Fruit fly (Drosophila melanogaster) whole organism, embryonic: ENCODE data around the gene CG18473.
A peak's percentile ranks its signal among the peaks of the same experiment; 100 is the strongest.

ENCODE experiments used
- CG12391 ChIP-seq: fragments of 200-800 bp; sonication (Bioruptor generic); optimal IDR thresholded peaks from 3 replicates; lab custom pipeline; 2018; ENCODE audit warnings: missing biosample characterization, mild to moderate bottlenecking, missing genetic modification characterization, moderate library complexity
- CG13424 ChIP-seq: fragments of 200-800 bp; sonication (Bioruptor generic); optimal IDR thresholded peaks from 2 replicates; lab custom pipeline; 2019; ENCODE audit warnings: missing biosample characterization, mild to moderate bottlenecking, missing genetic modification characterization, moderate library complexity
- CG15514 ChIP-seq: fragments of 200-800 bp; sonication (Bioruptor generic); optimal IDR thresholded peaks from 3 replicates; lab custom pipeline; 2017; ENCODE audit warnings: missing biosample characterization, missing genetic modification characterization, mild to moderate bottlenecking, moderate library complexity, missing genetic modification reagents
- CG17612 ChIP-seq: fragments of 200-800 bp; sonication (Bioruptor generic); IDR thresholded peaks from 2 replicates; pipeline ENCODE4 v1.3.6; 2022; ENCODE audit warnings: missing biosample characterization, missing genetic modification characterization
- CG1792 ChIP-seq: fragments of 200-800 bp; sonication (Bioruptor generic); optimal IDR thresholded peaks from 2 replicates; lab custom pipeline; 2016; ENCODE audit warnings: missing biosample characterization, missing genetic modification characterization
- CG2199 ChIP-seq: fragments of 200-800 bp; sonication (Bioruptor generic); IDR thresholded peaks from 3 replicates; pipeline ENCODE4 v1.3.6; 2022; ENCODE audit warnings: missing biosample characterization, missing genetic modification characterization
- CG3065 ChIP-seq: fragments of 200-800 bp; sonication (Bioruptor generic); optimal IDR thresholded peaks from 2 replicates; lab custom pipeline; 2016; ENCODE audit warnings: missing biosample characterization, missing genetic modification characterization
- CG31388 ChIP-seq: fragments of 200-800 bp; sonication (Bioruptor generic); optimal IDR thresholded peaks from 2 replicates; lab custom pipeline; 2016; ENCODE audit warnings: missing biosample characterization, missing genetic modification characterization
- CG32532 ChIP-seq: fragments of 200-800 bp; sonication (Bioruptor generic); IDR thresholded peaks from 2 replicates; pipeline ENCODE4 v1.3.6; 2022; ENCODE audit warnings: missing biosample characterization, missing genetic modification characterization
- CG4617 ChIP-seq: fragments of 200-800 bp; sonication (Bioruptor generic); optimal IDR thresholded peaks from 3 replicates; lab custom pipeline; 2016; ENCODE audit warnings: missing biosample characterization, missing genetic modification characterization, borderline replicate concordance
- CG4820 ChIP-seq: fragments of 200-800 bp; sonication (Bioruptor generic); optimal IDR thresholded peaks from 3 replicates; lab custom pipeline; 2016; ENCODE audit warnings: missing biosample characterization, missing genetic modification characterization
- CG7372 ChIP-seq: fragments of 200-800 bp; sonication (Bioruptor generic); IDR thresholded peaks from 2 replicates; pipeline ENCODE4 v1.3.6; 2022; ENCODE audit warnings: missing biosample characterization, missing genetic modification characterization
- CG7928 ChIP-seq: fragments of 200-800 bp; sonication (Bioruptor generic); optimal IDR thresholded peaks from 2 replicates; lab custom pipeline; 2017; ENCODE audit warnings: missing biosample characterization, mild to moderate bottlenecking, missing genetic modification characterization
- CG8281 ChIP-seq: fragments of 200-800 bp; sonication (Bioruptor generic); optimal IDR thresholded peaks from 2 replicates; lab custom pipeline; 2018; ENCODE audit warnings: missing biosample characterization, mild to moderate bottlenecking, missing genetic modification characterization, moderate library complexity
- CG8944 ChIP-seq: fragments of 200-800 bp; sonication (Bioruptor generic); optimal IDR thresholded peaks from 3 replicates; lab custom pipeline; 2016; ENCODE audit warnings: missing biosample characterization, missing genetic modification characterization
- CG9609 ChIP-seq: fragments of 200-800 bp; sonication (Bioruptor generic); optimal IDR thresholded peaks from 3 replicates; lab custom pipeline; 2016; ENCODE audit warnings: missing biosample characterization, missing genetic modification characterization
- CG9817 ChIP-seq: fragments of 200-800 bp; sonication (Bioruptor generic); optimal IDR thresholded peaks from 2 replicates; lab custom pipeline; 2018; ENCODE audit warnings: missing biosample characterization, mild to moderate bottlenecking, missing genetic modification characterization, moderate library complexity
- CkIIα-i1 ChIP-seq: fragments of 200-800 bp; sonication (Bioruptor generic); IDR thresholded peaks from 2 replicates; pipeline ENCODE4 v1.3.6; 2022; ENCODE audit warnings: missing biosample characterization, missing genetic modification characterization
- Dbx ChIP-seq: fragments of 200-800 bp; sonication (Bioruptor generic); IDR thresholded peaks from 3 replicates; pipeline ENCODE4 v1.3.6; 2022; ENCODE audit warnings: missing biosample characterization, missing genetic modification characterization
- Dll ChIP-seq: fragments of 200-800 bp; sonication (Bioruptor generic); IDR thresholded peaks from 4 replicates; pipeline ENCODE4 v1.3.6; 2022; ENCODE audit warnings: missing biosample characterization, missing genetic modification characterization; ENCODE audit not compliant: partially characterized antibody
- Dref ChIP-seq: fragments of 200-800 bp; sonication (Bioruptor generic); IDR thresholded peaks from 2 replicates; pipeline ENCODE4 v1.3.6; 2022; ENCODE audit warnings: missing biosample characterization, missing genetic modification characterization
- Gug ChIP-seq: fragments of 200-800 bp; sonication (Bioruptor generic); IDR thresholded peaks from 4 replicates; pipeline ENCODE4 v1.3.6; 2022; ENCODE audit warnings: missing biosample characterization, missing genetic modification characterization
- Nf-YC ChIP-seq: fragments of 200-800 bp; optimal IDR thresholded peaks from 3 replicates; lab custom pipeline; 2019; ENCODE audit warnings: missing biosample characterization, mild to moderate bottlenecking, missing genetic modification characterization, moderate library complexity
- Opbp ChIP-seq: fragments of 200-800 bp; sonication (Bioruptor generic); IDR thresholded peaks from 3 replicates; pipeline ENCODE4 v1.3.6; 2022; ENCODE audit warnings: missing biosample characterization, missing genetic modification characterization; ENCODE audit not compliant: partially characterized antibody
- Rfx ChIP-seq: fragments of 200-800 bp; sonication (Bioruptor generic); IDR thresholded peaks from 2 replicates; pipeline ENCODE4 v1.3.6; 2022; ENCODE audit warnings: missing biosample characterization, missing genetic modification characterization
- Sox102F ChIP-seq: fragments of 200-800 bp; sonication (Bioruptor generic); optimal IDR thresholded peaks from 2 replicates; lab custom pipeline; 2018; ENCODE audit warnings: missing biosample characterization, mild to moderate bottlenecking, missing genetic modification characterization, moderate library complexity
- Sry-δ ChIP-seq: fragments of 200-800 bp; sonication (Bioruptor generic); optimal IDR thresholded peaks from 2 replicates; lab custom pipeline; 2016; ENCODE audit warnings: missing biosample characterization, missing genetic modification characterization
- Stat92E ChIP-seq, 3 experiments: fragments of >200 bp in 2 of 3; fragments of 200-800 bp in 1 of 3; sonication (Bioruptor generic) in 1 of 3; optimal IDR thresholded peaks; 2 replicates each; lab custom pipeline; 2017 to 2019; ENCODE audit warnings: missing biosample characterization in 3 of 3, missing genetic modification characterization in 3 of 3, mild to moderate bottlenecking in 1 of 3, moderate library complexity in 1 of 3
- Taf1 ChIP-seq: fragments of 200-800 bp; sonication (Bioruptor generic); IDR thresholded peaks from 2 replicates; pipeline ENCODE4 v1.3.6; 2022; ENCODE audit warnings: missing biosample characterization, missing genetic modification characterization
- Tbp ChIP-seq: fragments of >200 bp; optimal IDR thresholded peaks from 2 replicates; lab custom pipeline; 2018; ENCODE audit warnings: missing biosample characterization, missing genetic modification characterization
- ab ChIP-seq: fragments of 200-800 bp; sonication (Bioruptor generic); optimal IDR thresholded peaks from 2 replicates; lab custom pipeline; 2016; ENCODE audit warnings: missing biosample characterization, missing genetic modification characterization
- abd-A ChIP-seq: fragments of 200-800 bp; sonication (Bioruptor generic); optimal IDR thresholded peaks from 3 replicates; lab custom pipeline; 2019; ENCODE audit warnings: missing biosample characterization, mild to moderate bottlenecking, missing genetic modification characterization, moderate library complexity
- ase ChIP-seq: fragments of 200-800 bp; sonication (Bioruptor generic); IDR thresholded peaks from 3 replicates; pipeline ENCODE4 v1.3.6; 2022; ENCODE audit warnings: missing biosample characterization, missing genetic modification characterization
- ato ChIP-seq: fragments of 200-800 bp; sonication (Bioruptor generic); IDR thresholded peaks from 2 replicates; pipeline ENCODE4 v1.3.6; 2022; ENCODE audit warnings: missing biosample characterization, missing genetic modification characterization; ENCODE audit not compliant: partially characterized antibody
- bigmax ChIP-seq: fragments of 200-800 bp; sonication (Bioruptor generic); optimal IDR thresholded peaks from 2 replicates; lab custom pipeline; 2018; ENCODE audit warnings: missing biosample characterization, mild to moderate bottlenecking, missing genetic modification characterization
- btn ChIP-seq: fragments of 200-800 bp; sonication (Bioruptor generic); optimal IDR thresholded peaks from 2 replicates; lab custom pipeline; 2016; ENCODE audit warnings: missing biosample characterization, missing genetic modification characterization
- da ChIP-seq: fragments of 200-800 bp; sonication (Bioruptor generic); optimal IDR thresholded peaks from 2 replicates; lab custom pipeline; 2016; ENCODE audit warnings: missing biosample characterization, missing genetic modification characterization
- disco-r ChIP-seq: fragments of 200-800 bp; sonication (Bioruptor generic); optimal IDR thresholded peaks from 2 replicates; lab custom pipeline; 2016; ENCODE audit warnings: missing biosample characterization, missing genetic modification characterization
- insv ChIP-seq, 2 experiments: fragments of 200-800 bp; sonication (Bioruptor generic); optimal IDR thresholded peaks; 3 replicates each; lab custom pipeline; 2016 to 2018; ENCODE audit warnings: missing biosample characterization in 2 of 2, missing genetic modification characterization in 2 of 2
- lmd ChIP-seq: fragments of 200-800 bp; sonication (Bioruptor generic); IDR thresholded peaks from 2 replicates; pipeline ENCODE4 v1.3.6; 2022; ENCODE audit warnings: missing biosample characterization, missing genetic modification characterization
- lola ChIP-seq, 3 experiments: fragments of >200 bp in 2 of 3; fragments of 200-800 bp in 1 of 3; sonication (Bioruptor generic) in 1 of 3; optimal IDR thresholded peaks; 2 replicates each; lab custom pipeline; 2017 to 2019; ENCODE audit warnings: missing biosample characterization in 3 of 3, missing genetic modification characterization in 3 of 3, mild to moderate bottlenecking in 1 of 3, moderate library complexity in 1 of 3
- org-1 ChIP-seq: fragments of 200-800 bp; sonication (Bioruptor generic); optimal IDR thresholded peaks from 2 replicates; lab custom pipeline; 2017; ENCODE audit warnings: missing biosample characterization, missing genetic modification characterization
- pan ChIP-seq, 4 experiments: fragments of >200 bp in 3 of 4; fragments of 200-800 bp in 1 of 4; sonication (Bioruptor generic) in 1 of 4; optimal IDR thresholded peaks in 3 of 4; IDR thresholded peaks in 1 of 4; 2 replicates each; pipeline versions ENCODE4 v1.3.6 to Lab custom; 2017 to 2022; ENCODE audit warnings: missing biosample characterization in 2 of 4, missing genetic modification characterization in 2 of 4, mixed read lengths in 1 of 4
- pfk ChIP-seq: fragments of 200-800 bp; sonication (Bioruptor generic); optimal IDR thresholded peaks from 2 replicates; lab custom pipeline; 2018; ENCODE audit warnings: missing biosample characterization, mild to moderate bottlenecking, missing genetic modification characterization, moderate library complexity
- pnt ChIP-seq: fragments of 200-800 bp; sonication (Bioruptor generic); optimal IDR thresholded peaks from 3 replicates; lab custom pipeline; 2016; ENCODE audit warnings: missing biosample characterization, missing genetic modification characterization
- sc ChIP-seq, 3 experiments: fragments of >200 bp in 2 of 3; fragments of 200-800 bp in 1 of 3; sonication (Bioruptor generic) in 1 of 3; optimal IDR thresholded peaks; 2 replicates in 2 of 3; 3 replicates in 1 of 3; lab custom pipeline; 2017; ENCODE audit warnings: mild to moderate bottlenecking in 1 of 3, missing biosample characterization in 1 of 3, missing genetic modification characterization in 1 of 3, missing genetic modification reagents in 1 of 3
- shn ChIP-seq: fragments of 200-800 bp; sonication (Bioruptor generic); optimal IDR thresholded peaks from 3 replicates; lab custom pipeline; 2016; ENCODE audit warnings: missing biosample characterization, missing genetic modification characterization
- stc ChIP-seq: fragments of 200-800 bp; sonication (Bioruptor generic); IDR thresholded peaks from 2 replicates; pipeline ENCODE4 v1.3.6; 2022; ENCODE audit warnings: missing biosample characterization, missing genetic modification characterization
- wor ChIP-seq: fragments of 200-800 bp; sonication (Bioruptor generic); IDR thresholded peaks from 2 replicates; pipeline ENCODE4 v1.3.6; 2022; ENCODE audit warnings: missing biosample characterization, missing genetic modification characterization
- zfh1 ChIP-seq: fragments of 200-800 bp; sonication (Bioruptor generic); IDR thresholded peaks from 3 replicates; pipeline ENCODE4 v1.3.6; 2022; ENCODE audit warnings: missing biosample characterization, missing genetic modification characterization

The CG18473 gene

DNA sequence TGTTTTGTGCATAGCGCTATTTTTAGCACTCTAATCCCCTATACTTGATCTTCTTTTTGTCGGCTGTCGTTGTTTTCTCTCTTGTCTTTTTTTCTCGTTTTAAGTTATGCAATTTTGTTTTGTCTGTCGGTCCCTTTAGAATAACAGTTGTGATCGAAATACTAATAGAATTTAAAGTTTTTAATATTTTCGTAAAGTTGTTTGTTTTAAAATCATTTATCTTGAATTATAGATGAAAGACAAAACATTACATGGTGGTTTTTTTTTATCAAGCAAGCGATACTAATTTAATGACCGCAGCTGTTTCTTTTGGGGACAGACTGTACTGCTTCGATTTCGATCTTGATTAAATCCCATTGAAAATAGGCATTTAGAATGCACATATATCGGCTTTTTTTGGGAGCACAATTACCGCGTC is 18.3 kb upstream of the CG18473 start (continued):
- TF ChIP-seq Opbp (GFP tag; lab: Robert Waterston, UW) (no peak), stc (peak; percentile 57; the same call in 1 of the 2 replicates), CG12391 (tag; lab: Kevin White, UChicago) (peak; percentile 71), CG4617 (no peak), CG9817 (tag; lab: Kevin White, UChicago) (peak; percentile 26), Dref (GFP tag; lab: Robert Waterston, UW) (no peak), Sox102F (GFP tag; lab: Kevin White, UChicago) (peak; percentile 61), CG3065 (GFP tag; lab: Kevin White, UChicago) (no peak), da (no peak), CG17612 (GFP tag; lab: Robert Waterston, UW) (no peak), shn (GFP tag; lab: Kevin White, UChicago) (no peak), ase (GFP tag; lab: Robert Waterston, UW) (peak; percentile 8; the same call in 1 of the 3 replicates), Taf1 (GFP tag; lab: Robert Waterston, UW) (no peak), wor (GFP tag; lab: Robert Waterston, UW) (no peak), zfh1 (0 out of 3 replicates have a peak, but pooled peaks have one; percentile 45), ab (GFP tag; lab: Kevin White, UChicago) (no peak), CG4820 (GFP tag; lab: Kevin White, UChicago) (peak; percentile 33), CG31388 (no peak), Stat92E (GFP tag; optimal IDR thresholded peaks at IDR 0.05; lab: Kevin White, UChicago) (no peak), CG2199 (GFP tag; lab: Robert Waterston, UW) (no peak), CG1792 (GFP tag; lab: Kevin White, UChicago) (no peak), Tbp (GFP tag; lab: Kevin White, UChicago) (no peak), lola (GFP tag; optimal IDR thresholded peaks at IDR 0.05; lab: Kevin White, UChicago) (no peak), Dll (GFP tag; lab: Robert Waterston, UW) (no peak), org-1 (GFP tag; lab: Kevin White, UChicago) (peak; percentile 20), lmd (GFP tag; lab: Robert Waterston, UW) (peak; percentile 4; the same call in 1 of the 2 replicates), Sry-δ (GFP tag; lab: Kevin White, UChicago) (no peak), sc (optimal IDR thresholded peaks at IDR 0.05; lab: Kevin White, UChicago) (no peak), sc (GFP tag; optimal IDR thresholded peaks at IDR 0.05; lab: Kevin White, UChicago) (no peak), CG8281 (tag; lab: Kevin White, UChicago) (no peak), insv (GFP tag; optimal IDR thresholded peaks at IDR 0.05; lab: Kevin White, UChicago) (no peak), CG8944 (GFP tag; lab: Kevin White, UChicago) (no peak), pan (optimal IDR thresholded peaks at IDR 0.05; lab: Kevin White, UChicago) (no peak), pan (GFP tag; optimal IDR thresholded peaks at IDR 0.05 in 1 of 2, IDR thresholded peaks at IDR 0.05 in 1 of 2) (peak in 1 of 2 experiments; percentile 48), ato (GFP tag; lab: Robert Waterston, UW) (no peak), CG13424 (tag; lab: Kevin White, UChicago) (peak; percentile 58), CG7372 (GFP tag; lab: Robert Waterston, UW) (no peak), Gug (no peak), btn (no peak), abd-A (no peak), CG9609 (GFP tag; lab: Kevin White, UChicago) (no peak), bigmax (GFP tag; lab: Kevin White, UChicago) (no peak), pnt (no peak), Rfx (0 out of 2 replicates have a peak, but pooled peaks have one; percentile 22), CG32532 (peak; percentile 44; the same call in 1 of the 2 replicates), disco-r (GFP tag; lab: Kevin White, UChicago) (no peak), CG7928 (GFP tag; lab: Kevin White, UChicago) (no peak), Nf-YC (tag; lab: Kevin White, UChicago) (peak; percentile 11), CkIIα-i1 (GFP tag; lab: Robert Waterston, UW) (no peak), Dbx (GFP tag; lab: Robert Waterston, UW) (no peak), pfk (GFP tag; lab: Kevin White, UChicago) (no peak), CG15514 (GFP tag; lab: Kevin White, UChicago) (no peak)
